Worm (Caenorhabditis elegans) whole organism, L1 larva: ENCODE results near the gene C16C8.19.
A peak's percentile ranks its signal among the peaks of the same experiment; 100 is the strongest.

Experiments used
- C04F5.9 ChIP-seq: sonication (generic microtip); optimal IDR thresholded peaks from 2 replicates; lab custom pipeline; 2016; ENCODE audit warnings: missing genetic modification characterization, missing compliant biosample characterization
- C16A3.4 ChIP-seq: fragments of 150-350 bp; optimal IDR thresholded peaks from 2 replicates; lab custom pipeline; 2014; ENCODE audit warnings: missing biosample characterization, missing genetic modification characterization
- F16B12.6 ChIP-seq: fragments of 150-350 bp; optimal IDR thresholded peaks from 2 replicates; lab custom pipeline; 2014; ENCODE audit warnings: missing biosample characterization, missing genetic modification characterization
- Y116A8C.19 ChIP-seq: sonication (generic microtip); optimal IDR thresholded peaks from 2 replicates; lab custom pipeline; 2016; ENCODE audit warnings: missing compliant biosample characterization, missing genetic modification characterization, borderline replicate concordance
- aha-1 ChIP-seq: fragments of 150-350 bp; optimal IDR thresholded peaks from 2 replicates; lab custom pipeline; 2014; ENCODE audit warnings: missing biosample characterization, missing genetic modification characterization
- alr-1 ChIP-seq: fragments of 200-800 bp; sonication (Bioruptor generic); optimal IDR thresholded peaks from 2 replicates; lab custom pipeline; 2018; ENCODE audit warnings: borderline replicate concordance, mild to moderate bottlenecking, missing genetic modification characterization, missing compliant biosample characterization
- aly-2 ChIP-seq: fragments of 150-350 bp; optimal IDR thresholded peaks from 2 replicates; lab custom pipeline; 2014; ENCODE audit warnings: missing biosample characterization, missing genetic modification characterization
- blmp-1 ChIP-seq: fragments of 150-350 bp; optimal IDR thresholded peaks from 2 replicates; lab custom pipeline; 2014; ENCODE audit warnings: missing biosample characterization, missing genetic modification characterization
- ceh-63 ChIP-seq: fragments of 200-800 bp; sonication (Bioruptor generic); optimal IDR thresholded peaks from 2 replicates; lab custom pipeline; 2018; ENCODE audit warnings: mild to moderate bottlenecking, missing genetic modification characterization, missing compliant biosample characterization
- ceh-82 ChIP-seq, 3 experiments: fragments of 150-350 bp in 1 of 3; sonication (generic microtip) in 2 of 3; optimal IDR thresholded peaks; 2 replicates each; lab custom pipeline; 2014 to 2017; ENCODE audit warnings: missing biosample characterization in 3 of 3, missing genetic modification characterization in 3 of 3
- ceh-90 ChIP-seq: sonication (generic microtip); optimal IDR thresholded peaks from 2 replicates; lab custom pipeline; 2016; ENCODE audit warnings: missing genetic modification characterization, missing compliant biosample characterization
- dpl-1 ChIP-seq, 3 experiments: fragments of 150-350 bp in 2 of 3; sonication (generic microtip) in 1 of 3; optimal IDR thresholded peaks; 2 replicates each; lab custom pipeline; 2014 to 2017; ENCODE audit warnings: missing biosample characterization in 3 of 3, missing genetic modification characterization in 3 of 3, missing genetic modification reagents in 3 of 3
- efl-3 ChIP-seq: fragments of 200-800 bp; sonication (Bioruptor generic); optimal IDR thresholded peaks from 2 replicates; lab custom pipeline; 2018; ENCODE audit warnings: mild to moderate bottlenecking, missing genetic modification characterization, missing compliant biosample characterization
- fkh-10 ChIP-seq: sonication (generic microtip); optimal IDR thresholded peaks from 2 replicates; lab custom pipeline; 2017; ENCODE audit warnings: missing biosample characterization, missing genetic modification reagents, missing genetic modification characterization
- fkh-4 ChIP-seq: sonication (generic microtip); optimal IDR thresholded peaks from 2 replicates; lab custom pipeline; 2016; ENCODE audit warnings: missing compliant biosample characterization, missing genetic modification characterization, borderline replicate concordance
- fos-1 ChIP-seq: fragments of 150-350 bp; optimal IDR thresholded peaks from 2 replicates; lab custom pipeline; 2014; ENCODE audit warnings: missing biosample characterization, missing genetic modification characterization
- hpl-2 ChIP-seq: fragments of 150-350 bp; optimal IDR thresholded peaks from 2 replicates; lab custom pipeline; 2014; ENCODE audit warnings: missing biosample characterization, missing genetic modification reagents, missing genetic modification characterization
- irx-1 ChIP-seq: sonication (generic microtip); optimal IDR thresholded peaks from 2 replicates; lab custom pipeline; 2016; ENCODE audit warnings: missing genetic modification characterization, missing compliant biosample characterization
- isw-1 ChIP-seq: fragments of 200-800 bp; sonication (Bioruptor generic); IDR thresholded peaks from 2 replicates; pipeline ENCODE4 v1.3.6; 2022; ENCODE audit warnings: missing genetic modification characterization, missing compliant biosample characterization
- jun-1 ChIP-seq: fragments of 150-350 bp; optimal IDR thresholded peaks from 2 replicates; lab custom pipeline; 2014; ENCODE audit warnings: missing biosample characterization, missing genetic modification reagents, missing genetic modification characterization
- lin-14 ChIP-seq: fragments of 200-800 bp; sonication (Bioruptor generic); optimal IDR thresholded peaks from 2 replicates; lab custom pipeline; 2018; ENCODE audit warnings: mild to moderate bottlenecking, missing genetic modification characterization, moderate library complexity, missing compliant biosample characterization
- lin-15B ChIP-seq: fragments of 150-350 bp; sonication (generic microtip); optimal IDR thresholded peaks from 3 replicates; lab custom pipeline; 2014; ENCODE audit warnings: missing biosample characterization, missing genetic modification characterization
- lin-39 ChIP-seq: fragments of 150-350 bp; optimal IDR thresholded peaks from 2 replicates; lab custom pipeline; 2014; ENCODE audit warnings: missing biosample characterization, missing genetic modification reagents, missing genetic modification characterization
- lsy-2 ChIP-seq, 2 experiments: fragments of 150-350 bp; optimal IDR thresholded peaks; 2 replicates each; lab custom pipeline; 2014; ENCODE audit warnings: missing biosample characterization in 2 of 2, missing genetic modification characterization in 2 of 2
- mab-9 ChIP-seq: fragments of 200-800 bp; sonication (Bioruptor generic); IDR thresholded peaks from 2 replicates; pipeline ENCODE4 v1.3.6; 2022; ENCODE audit warnings: missing genetic modification reagents, missing genetic modification characterization, missing compliant biosample characterization
- mdl-1 ChIP-seq, 2 experiments: fragments of 150-350 bp; optimal IDR thresholded peaks; 2 replicates each; lab custom pipeline; 2014 to 2017; ENCODE audit warnings: missing biosample characterization in 2 of 2, missing genetic modification characterization in 2 of 2, inconsistent platforms in 1 of 2
- mef-2 ChIP-seq: fragments of 150-350 bp; optimal IDR thresholded peaks from 2 replicates; lab custom pipeline; 2014; ENCODE audit warnings: missing biosample characterization, missing genetic modification characterization
- nhr-12 ChIP-seq: sonication (generic microtip); optimal IDR thresholded peaks from 2 replicates; lab custom pipeline; 2017; ENCODE audit warnings: missing biosample characterization, missing genetic modification characterization
- nhr-19 ChIP-seq: fragments of 200-800 bp; sonication (Bioruptor generic); conservative IDR thresholded peaks from 2 replicates; pipeline ENCODE4 v1.3.6; 2022; ENCODE audit warnings: missing genetic modification characterization, missing compliant biosample characterization
- nhr-237 ChIP-seq: fragments of 150-350 bp; optimal IDR thresholded peaks from 2 replicates; lab custom pipeline; 2014; ENCODE audit warnings: missing biosample characterization, missing genetic modification characterization
- nhr-28 ChIP-seq: fragments of 150-350 bp; optimal IDR thresholded peaks from 2 replicates; lab custom pipeline; 2014; ENCODE audit warnings: missing biosample characterization, missing genetic modification characterization
- nhr-71 ChIP-seq: sonication (generic microtip); optimal IDR thresholded peaks from 2 replicates; lab custom pipeline; 2016; ENCODE audit warnings: mild to moderate bottlenecking, missing genetic modification characterization, moderate library complexity, missing compliant biosample characterization
- nhr-90 ChIP-seq: sonication (generic microtip); optimal IDR thresholded peaks from 2 replicates; lab custom pipeline; 2016; ENCODE audit warnings: mild to moderate bottlenecking, missing genetic modification characterization, missing compliant biosample characterization; ENCODE audit not compliant: poor library complexity
- pag-3 ChIP-seq: sonication (generic microtip); optimal IDR thresholded peaks from 2 replicates; lab custom pipeline; 2017; ENCODE audit warnings: missing genetic modification characterization, mild to moderate bottlenecking, missing compliant biosample characterization, antibody characterized with exemption, borderline replicate concordance; ENCODE audit not compliant: insufficient read depth
- rnt-1 ChIP-seq: sonication (generic microtip); optimal IDR thresholded peaks from 2 replicates; lab custom pipeline; 2016; ENCODE audit warnings: mild to moderate bottlenecking, missing genetic modification characterization, moderate library complexity, missing compliant biosample characterization
- snpc-4 ChIP-seq: fragments of 150-350 bp; optimal IDR thresholded peaks from 2 replicates; lab custom pipeline; 2014; ENCODE audit warnings: missing biosample characterization, missing genetic modification characterization
- snu-23 ChIP-seq: sonication (generic microtip); optimal IDR thresholded peaks from 2 replicates; lab custom pipeline; 2016; ENCODE audit warnings: missing genetic modification characterization, missing compliant biosample characterization
- tlp-1 ChIP-seq: fragments of 150-350 bp; optimal IDR thresholded peaks from 2 replicates; lab custom pipeline; 2014; ENCODE audit warnings: missing biosample characterization, missing genetic modification characterization
- unc-130 ChIP-seq: fragments of 150-350 bp; optimal IDR thresholded peaks from 2 replicates; lab custom pipeline; 2017; ENCODE audit warnings: missing biosample characterization, missing genetic modification characterization, inconsistent platforms
- unc-30 ChIP-seq: sonication (generic microtip); optimal IDR thresholded peaks from 2 replicates; lab custom pipeline; 2017; ENCODE audit warnings: missing biosample characterization, missing genetic modification characterization
- unc-62 ChIP-seq: fragments of 150-350 bp; optimal IDR thresholded peaks from 2 replicates; lab custom pipeline; 2014; ENCODE audit warnings: missing biosample characterization, missing genetic modification reagents, missing genetic modification characterization
- unc-86 ChIP-seq: sonication (generic microtip); optimal IDR thresholded peaks from 2 replicates; lab custom pipeline; 2016; ENCODE audit warnings: missing genetic modification characterization, missing compliant biosample characterization
- unc-98 ChIP-seq: fragments of 200-800 bp; sonication (Bioruptor generic); IDR thresholded peaks from 2 replicates; pipeline ENCODE4 v1.3.6; 2022; ENCODE audit warnings: missing genetic modification characterization, missing compliant biosample characterization
- vab-15 ChIP-seq: sonication (generic microtip); optimal IDR thresholded peaks from 2 replicates; lab custom pipeline; 2017; ENCODE audit warnings: missing genotype, mild to moderate bottlenecking, missing genetic modification characterization, missing compliant biosample characterization
- xbp-1 ChIP-seq: sonication (generic microtip); optimal IDR thresholded peaks from 2 replicates; lab custom pipeline; 2016; ENCODE audit warnings: missing genetic modification characterization, missing compliant biosample characterization
- zag-1 ChIP-seq: fragments of 150-350 bp; optimal IDR thresholded peaks from 2 replicates; lab custom pipeline; 2014; ENCODE audit warnings: missing biosample characterization, missing genetic modification characterization
- ztf-11 ChIP-seq, 2 experiments: sonication (generic microtip); optimal IDR thresholded peaks; 2 replicates each; lab custom pipeline; 2016 to 2017; ENCODE audit warnings: missing genetic modification characterization in 2 of 2, missing biosample characterization in 1 of 2, missing compliant biosample characterization in 1 of 2
- ztf-4 ChIP-seq: fragments of 150-350 bp; optimal IDR thresholded peaks from 2 replicates; lab custom pipeline; 2014; ENCODE audit warnings: missing biosample characterization, missing genetic modification characterization

Gene C16C8.19

DNA sequence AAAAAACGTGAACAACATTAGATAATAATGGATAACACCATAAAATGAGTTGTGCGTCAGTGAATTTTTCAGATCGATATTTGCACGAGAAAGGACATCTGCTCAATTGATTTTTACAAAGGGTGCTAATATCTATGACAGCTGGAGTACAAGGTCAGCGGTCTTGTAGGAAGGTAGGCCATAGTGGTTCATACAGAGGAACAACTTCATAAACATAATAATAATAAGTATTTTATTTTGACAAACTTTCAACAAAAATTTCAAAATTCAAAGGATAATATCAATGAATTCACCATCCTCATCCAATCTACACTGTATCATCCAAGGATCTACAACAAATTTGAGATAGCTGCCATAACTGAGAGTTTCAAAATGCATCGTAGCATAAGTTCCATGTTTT, 18.9 kb downstream of the C16C8.19 start, which contains the start of gene fbxb-104:
fbxb-104 (minus strand) TSS at position 101 of the 400 bp plus-strand sequence.
- no peak for TF ChIP-seq snu-23 (GFP tag; lab: Kevin White, UChicago)
- TF ChIP-seq lsy-2 (tag; optimal IDR thresholded peaks at IDR 0.05; lab: Kevin White, UChicago) = no peak
- TF ChIP-seq unc-98 (GFP tag; lab: Robert Waterston, UW) = no peak
- no peak for TF ChIP-seq ceh-82 (tag; optimal IDR thresholded peaks at IDR 0.05; lab: Kevin White, UChicago)
- no peak for TF ChIP-seq nhr-90 (tag; lab: Kevin White, UChicago)
- TF ChIP-seq aha-1 (tag; lab: Kevin White, UChicago) = no peak
- no peak for TF ChIP-seq ztf-11 (tag; optimal IDR thresholded peaks at IDR 0.05; lab: Kevin White, UChicago)
- no peak for TF ChIP-seq nhr-19
- no peak for TF ChIP-seq mef-2 (tag; lab: Kevin White, UChicago)
- no peak for TF ChIP-seq ceh-63 (GFP tag; lab: Kevin White, UChicago)
- no peak for TF ChIP-seq dpl-1 (GFP tag; optimal IDR thresholded peaks at IDR 0.05; lab: Kevin White, UChicago)
- TF ChIP-seq, all 84 proteins: peak for 0

DNA sequence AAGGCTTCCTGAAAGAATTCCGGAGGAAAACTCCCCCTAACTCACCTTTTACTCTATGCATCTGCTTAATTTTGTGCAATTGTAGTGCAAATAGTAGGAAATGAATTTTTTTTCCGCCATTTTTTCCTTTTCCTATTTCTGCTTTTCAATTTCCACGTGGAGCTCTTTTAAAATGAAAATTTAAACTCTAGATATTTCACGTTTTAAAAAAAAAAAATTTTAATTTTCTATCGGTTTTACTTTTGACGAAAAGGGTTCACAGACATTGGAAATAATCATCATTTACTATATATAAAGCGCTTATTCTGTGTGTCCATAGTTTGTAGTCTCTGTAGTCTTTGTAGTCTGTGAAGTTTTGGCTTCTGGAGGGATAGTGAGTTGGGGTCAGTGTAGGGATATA, 23.3 kb downstream of the C16C8.19 start, which contains the start of gene Y49F6B.8:
Y49F6B.8 (minus strand) TSS at position 101 of the 400 bp plus-strand sequence.
- TF ChIP-seq unc-62 (GFP tag; lab: Kevin White, UChicago) (no peak), lin-15B (tag; lab: Kevin White, UChicago) (no peak), C04F5.9 (tag; lab: Kevin White, UChicago) (no peak), aly-2 (tag; lab: Kevin White, UChicago) (no peak), lsy-2 (tag; optimal IDR thresholded peaks at IDR 0.05; lab: Kevin White, UChicago) (no peak), nhr-90 (tag; lab: Kevin White, UChicago) (no peak), nhr-237 (tag; lab: Kevin White, UChicago) (no peak), blmp-1 (no peak), tlp-1 (tag; lab: Kevin White, UChicago) (no peak), mef-2 (tag; lab: Kevin White, UChicago) (no peak), unc-130 (no peak), snpc-4 (tag; lab: Kevin White, UChicago) (no peak), F16B12.6 (tag; lab: Kevin White, UChicago) (no peak), ztf-11 (tag; optimal IDR thresholded peaks at IDR 0.05; lab: Kevin White, UChicago) (no peak), xbp-1 (no peak), fos-1 (tag; lab: Kevin White, UChicago) (no peak), mdl-1 (tag; optimal IDR thresholded peaks at IDR 0.05; lab: Kevin White, UChicago) (no peak), Y116A8C.19 (no peak), unc-30 (no peak), mab-9 (GFP tag; lab: Robert Waterston, UW) (no peak)

- peak; percentile 44 for TF ChIP-seq fkh-10 (GFP tag; lab: Kevin White, UChicago)
- peak in 1 of 2 experiments; percentile 77 for TF ChIP-seq ztf-11 (tag; optimal IDR thresholded peaks at IDR 0.05; lab: Kevin White, UChicago)
- TF ChIP-seq zag-1 (tag; lab: Kevin White, UChicago) = no peak
- TF ChIP-seq unc-130 = no peak
- TF ChIP-seq isw-1 (GFP tag; lab: Robert Waterston, UW) = peak; percentile 68
- TF ChIP-seq efl-3 (GFP tag; lab: Kevin White, UChicago) = no peak
- TF ChIP-seq dpl-1 (GFP tag; optimal IDR thresholded peaks at IDR 0.05; lab: Kevin White, UChicago) = peak; percentile 50 to 73 (median 64)
- TF ChIP-seq hpl-2 = no peak
- peak; percentile 82 for TF ChIP-seq irx-1
- TF ChIP-seq pag-3 (tag; lab: Kevin White, UChicago) = no peak
- peak; percentile 68 for TF ChIP-seq vab-15 (tag; lab: Kevin White, UChicago)
- no peak for TF ChIP-seq alr-1 (tag; lab: Kevin White, UChicago)
- peak; percentile 97 for TF ChIP-seq rnt-1
- TF ChIP-seq lin-39 = peak; percentile 1
- peak; percentile 62 for TF ChIP-seq xbp-1
- TF ChIP-seq unc-86 (tag; lab: Kevin White, UChicago) = peak; percentile 49
- no peak for TF ChIP-seq ztf-4
- TF ChIP-seq mab-9 (GFP tag; lab: Robert Waterston, UW) = peak; percentile 54
- TF ChIP-seq ceh-90 (tag; lab: Kevin White, UChicago) = peak; percentile 84
- no peak for TF ChIP-seq unc-62 (GFP tag; lab: Kevin White, UChicago)
- TF ChIP-seq fkh-4 (tag; lab: Kevin White, UChicago) = peak; percentile 82
- no peak for TF ChIP-seq jun-1 (tag; lab: Kevin White, UChicago)
- TF ChIP-seq nhr-12 = no peak
- TF ChIP-seq lin-14 (GFP tag; lab: Kevin White, UChicago) = no peak
- TF ChIP-seq nhr-28 (tag; lab: Kevin White, UChicago) = no peak
- no peak for TF ChIP-seq mdl-1 (tag; optimal IDR thresholded peaks at IDR 0.05; lab: Kevin White, UChicago)
- peak; percentile 56 for TF ChIP-seq C16A3.4
- no peak for TF ChIP-seq nhr-71
Measured at ce11 chrII:3482231-3482630, 23.9 kb downstream of the C16C8.19 start, which contains the start of gene smu-2. Gene smu-2, plus strand, starts transcription at chrII:3482408.
